Worm (Caenorhabditis elegans) whole organism, L4 larva: ENCODE measurements around the gene F41C6.6.
A peak's percentile ranks its signal among the peaks of the same experiment; 100 is the strongest.

Experiments
- F10B5.3 ChIP-seq: sonication (generic microtip); optimal IDR thresholded peaks from 2 replicates; lab custom pipeline; 2016; ENCODE audit warnings: mild to moderate bottlenecking, missing genetic modification characterization, missing compliant biosample characterization
- F26F4.8 ChIP-seq: fragments of 200-800 bp; sonication (Bioruptor generic); conservative IDR thresholded peaks from 2 replicates; pipeline ENCODE4 v1.3.6; 2022; ENCODE audit warnings: missing genetic modification characterization, missing compliant biosample characterization
- T26A8.4 ChIP-seq: fragments of 200-800 bp; sonication (Bioruptor generic); IDR thresholded peaks from 2 replicates; pipeline ENCODE4 v1.3.6; 2022; ENCODE audit warnings: missing genetic modification characterization, missing compliant biosample characterization
- Y105C5A.15 ChIP-seq: fragments of 200-800 bp; sonication (Bioruptor generic); IDR thresholded peaks from 2 replicates; pipeline ENCODE4 v1.3.6; 2022; ENCODE audit warnings: missing genetic modification characterization, missing compliant biosample characterization
- Y48G9A.11 ChIP-seq: fragments of 200-800 bp; sonication (Bioruptor generic); IDR thresholded peaks from 2 replicates; pipeline ENCODE4 v1.3.6; 2022; ENCODE audit warnings: missing genetic modification reagents, missing genetic modification characterization, missing compliant biosample characterization
- Y5F2A.4 ChIP-seq: fragments of 200-800 bp; sonication (Bioruptor generic); optimal IDR thresholded peaks from 2 replicates; lab custom pipeline; 2018; ENCODE audit warnings: mild to moderate bottlenecking, missing genetic modification characterization, missing compliant biosample characterization
- ZK337.2 ChIP-seq: fragments of 200-800 bp; sonication (Bioruptor generic); IDR thresholded peaks from 2 replicates; pipeline ENCODE4 v1.3.6; 2022; ENCODE audit warnings: missing genetic modification reagents, missing genetic modification characterization, missing compliant biosample characterization
- aha-1 ChIP-seq: fragments of 150-350 bp; peaks from one replicate; lab custom pipeline; 2014; ENCODE audit warnings: missing biosample characterization, missing genetic modification characterization
- arid-1 ChIP-seq: fragments of 200-800 bp; sonication (Bioruptor generic); conservative IDR thresholded peaks from 2 replicates; pipeline ENCODE4 v1.3.6; 2022; ENCODE audit warnings: missing genetic modification reagents, missing genetic modification characterization, missing compliant biosample characterization
- attf-4 ChIP-seq: sonication (generic microtip); optimal IDR thresholded peaks from 3 replicates; lab custom pipeline; 2017; ENCODE audit warnings: missing biosample characterization, missing genetic modification characterization
- ceh-62 ChIP-seq: sonication (generic microtip); optimal IDR thresholded peaks from 2 replicates; lab custom pipeline; 2017; ENCODE audit warnings: missing biosample characterization, missing genetic modification characterization
- cey-2 ChIP-seq: sonication (generic microtip); optimal IDR thresholded peaks from 3 replicates; lab custom pipeline; 2017; ENCODE audit warnings: missing genetic modification characterization, mild to moderate bottlenecking, missing compliant biosample characterization, antibody characterized with exemption, borderline replicate concordance; ENCODE audit not compliant: insufficient read depth
- ctbp-1 ChIP-seq: fragments of 200-800 bp; sonication (Bioruptor generic); IDR thresholded peaks from 2 replicates; pipeline ENCODE4 v1.3.6; 2022; ENCODE audit warnings: missing genetic modification reagents, missing genetic modification characterization, missing compliant biosample characterization
- daf-19 ChIP-seq: fragments of 200-800 bp; sonication (Bioruptor generic); conservative IDR thresholded peaks from 2 replicates; pipeline ENCODE4 v1.3.6; 2022; ENCODE audit warnings: missing genetic modification characterization, missing compliant biosample characterization
- daf-8 ChIP-seq: fragments of 200-800 bp; sonication (Bioruptor generic); IDR thresholded peaks from 2 replicates; pipeline ENCODE4 v1.3.6; 2022; ENCODE audit warnings: missing genetic modification characterization, missing compliant biosample characterization
- dmd-6 ChIP-seq: fragments of 200-800 bp; sonication (Bioruptor generic); IDR thresholded peaks from 2 replicates; pipeline ENCODE4 v1.3.6; 2022; ENCODE audit warnings: missing genetic modification reagents, missing genetic modification characterization, missing compliant biosample characterization
- dmd-8 ChIP-seq: fragments of 200-800 bp; sonication (Bioruptor generic); IDR thresholded peaks from 2 replicates; pipeline ENCODE4 v1.3.6; 2022; ENCODE audit warnings: missing genetic modification characterization, missing compliant biosample characterization
- dmd-9 ChIP-seq: fragments of 200-800 bp; sonication (Bioruptor generic); IDR thresholded peaks from 2 replicates; pipeline ENCODE4 v1.3.6; 2022; ENCODE audit warnings: missing genetic modification reagents, missing genetic modification characterization, missing compliant biosample characterization
- egl-27 ChIP-seq: sonication (generic microtip); optimal IDR thresholded peaks from 3 replicates; lab custom pipeline; 2017; ENCODE audit warnings: missing biosample characterization, missing genetic modification reagents, missing genetic modification characterization
- egl-43 ChIP-seq: fragments of 200-800 bp; sonication (Bioruptor generic); IDR thresholded peaks from 2 replicates; pipeline ENCODE4 v1.3.6; 2022; ENCODE audit warnings: missing genetic modification reagents, missing genetic modification characterization, missing compliant biosample characterization
- hlh-11 ChIP-seq: fragments of 200-800 bp; sonication (Bioruptor generic); optimal IDR thresholded peaks from 2 replicates; lab custom pipeline; 2018; ENCODE audit warnings: mild to moderate bottlenecking, missing genetic modification characterization, missing compliant biosample characterization
- hmg-1.1 ChIP-seq: fragments of 200-800 bp; sonication (Bioruptor generic); IDR thresholded peaks from 2 replicates; pipeline ENCODE4 v1.3.6; 2022; ENCODE audit warnings: missing genetic modification reagents, missing genetic modification characterization, missing compliant biosample characterization
- jun-1 ChIP-seq: fragments of 150-350 bp; optimal IDR thresholded peaks from 2 replicates; lab custom pipeline; 2014; ENCODE audit warnings: missing biosample characterization, missing genetic modification reagents, missing genetic modification characterization
- lim-7 ChIP-seq: fragments of 200-800 bp; sonication (Bioruptor generic); IDR thresholded peaks from 2 replicates; pipeline ENCODE4 v1.3.6; 2022; ENCODE audit warnings: missing genetic modification characterization, missing compliant biosample characterization
- lin-13 ChIP-seq: fragments of 150-350 bp; optimal IDR thresholded peaks from 2 replicates; lab custom pipeline; 2014; ENCODE audit warnings: missing biosample characterization, missing genetic modification reagents, missing genetic modification characterization
- madf-5 ChIP-seq, 2 experiments: fragments of 200-800 bp; sonication (Bioruptor generic); IDR thresholded peaks; 2 replicates each; pipeline ENCODE4 v1.3.6; 2022; ENCODE audit warnings: missing compliant biosample characterization in 2 of 2, missing genetic modification characterization in 2 of 2
- madf-9 ChIP-seq: fragments of 200-800 bp; sonication (Bioruptor generic); conservative IDR thresholded peaks from 2 replicates; pipeline ENCODE4 v1.3.6; 2022; ENCODE audit warnings: missing genetic modification reagents, missing genetic modification characterization, missing compliant biosample characterization
- mdl-1 ChIP-seq, 2 experiments: fragments of 150-350 bp in 1 of 2; sonication (generic microtip) in 1 of 2; optimal IDR thresholded peaks; 2 replicates each; lab custom pipeline; 2014 to 2017; ENCODE audit warnings: missing biosample characterization in 2 of 2, missing genetic modification characterization in 2 of 2
- mdt-29 ChIP-seq: fragments of 200-800 bp; sonication (Bioruptor generic); IDR thresholded peaks from 2 replicates; pipeline ENCODE4 v1.3.6; 2022; ENCODE audit warnings: missing genetic modification reagents, missing genetic modification characterization, missing compliant biosample characterization
- mep-1 ChIP-seq: fragments of 150-350 bp; sonication (generic microtip); optimal IDR thresholded peaks from 3 replicates; lab custom pipeline; 2014; ENCODE audit warnings: missing biosample characterization, missing genetic modification characterization
- mes-2 ChIP-seq: sonication (generic microtip); optimal IDR thresholded peaks from 2 replicates; lab custom pipeline; 2016; ENCODE audit warnings: missing genotype, mild to moderate bottlenecking, missing genetic modification characterization, missing compliant biosample characterization; ENCODE audit not compliant: poor library complexity, severe bottlenecking
- mxl-3 ChIP-seq: fragments of 200-800 bp; sonication (Bioruptor generic); optimal IDR thresholded peaks from 2 replicates; lab custom pipeline; 2018; ENCODE audit warnings: mild to moderate bottlenecking, missing genetic modification characterization, missing compliant biosample characterization
- nhr-102 ChIP-seq: sonication (generic microtip); optimal IDR thresholded peaks from 2 replicates; lab custom pipeline; 2016; ENCODE audit warnings: mild to moderate bottlenecking, missing genetic modification characterization, moderate library complexity, missing compliant biosample characterization
- nhr-111 ChIP-seq: fragments of 200-800 bp; sonication (Bioruptor generic); optimal IDR thresholded peaks from 2 replicates; lab custom pipeline; 2018; ENCODE audit warnings: mild to moderate bottlenecking, missing genetic modification characterization, missing compliant biosample characterization
- nhr-28 ChIP-seq: fragments of 150-350 bp; optimal IDR thresholded peaks from 2 replicates; lab custom pipeline; 2014; ENCODE audit warnings: missing biosample characterization, missing genetic modification characterization
- nhr-41 ChIP-seq: fragments of 200-800 bp; sonication (Bioruptor generic); IDR thresholded peaks from 2 replicates; pipeline ENCODE4 v1.3.6; 2022; ENCODE audit warnings: missing genetic modification reagents, missing genetic modification characterization, missing compliant biosample characterization
- nhr-48 ChIP-seq: sonication (generic microtip); optimal IDR thresholded peaks from 2 replicates; lab custom pipeline; 2016; ENCODE audit warnings: mild to moderate bottlenecking, missing genetic modification characterization, missing compliant biosample characterization
- nhr-76 ChIP-seq: fragments of 150-350 bp; optimal IDR thresholded peaks from 2 replicates; lab custom pipeline; 2014; ENCODE audit warnings: missing biosample characterization, missing genetic modification characterization
- pqm-1 ChIP-seq: sonication (generic microtip); optimal IDR thresholded peaks from 2 replicates; lab custom pipeline; 2017; ENCODE audit warnings: missing biosample characterization, missing genetic modification characterization
- rbr-2 ChIP-seq: sonication (generic microtip); optimal IDR thresholded peaks from 2 replicates; lab custom pipeline; 2016; ENCODE audit warnings: missing genotype, missing genetic modification characterization, missing compliant biosample characterization
- saeg-2 ChIP-seq: fragments of 200-800 bp; sonication (Bioruptor generic); IDR thresholded peaks from 2 replicates; pipeline ENCODE4 v1.3.6; 2022; ENCODE audit warnings: missing genetic modification reagents, missing genetic modification characterization, missing compliant biosample characterization
- skn-1 ChIP-seq: fragments of 150-350 bp; optimal IDR thresholded peaks from 2 replicates; lab custom pipeline; 2014; ENCODE audit warnings: missing biosample characterization, missing genetic modification characterization
- spr-3 ChIP-seq: fragments of 200-800 bp; sonication (Bioruptor generic); optimal IDR thresholded peaks from 2 replicates; lab custom pipeline; 2018; ENCODE audit warnings: mild to moderate bottlenecking, missing genetic modification characterization, missing compliant biosample characterization
- tra-1 ChIP-seq: fragments of 200-800 bp; sonication (Bioruptor generic); IDR thresholded peaks from 2 replicates; pipeline ENCODE4 v1.3.6; 2022; ENCODE audit warnings: missing genetic modification reagents, missing genetic modification characterization, missing compliant biosample characterization
- unc-130 ChIP-seq: sonication (generic microtip); optimal IDR thresholded peaks from 2 replicates; lab custom pipeline; 2016; ENCODE audit warnings: missing genetic modification reagents, missing genetic modification characterization, missing compliant biosample characterization
- unc-62 ChIP-seq, 3 experiments: fragments of 150-350 bp in 1 of 3; sonication (generic microtip); optimal IDR thresholded peaks in 2 of 3; peaks in 1 of 3; 1 replicate in 1 of 3; 2 replicates in 2 of 3; lab custom pipeline; 2014 to 2017; ENCODE audit warnings: missing biosample characterization in 3 of 3, missing genetic modification characterization in 3 of 3, missing genetic modification reagents in 3 of 3, missing genotype in 1 of 3
- vab-7 ChIP-seq: fragments of 200-800 bp; sonication (Bioruptor generic); IDR thresholded peaks from 2 replicates; pipeline ENCODE4 v1.3.6; 2022; ENCODE audit warnings: missing genetic modification reagents, missing genetic modification characterization, missing compliant biosample characterization
- zfp-3 ChIP-seq: fragments of 200-800 bp; sonication (Bioruptor generic); conservative IDR thresholded peaks from 2 replicates; pipeline ENCODE4 v1.3.6; 2022; ENCODE audit warnings: missing genetic modification reagents, missing genetic modification characterization, missing compliant biosample characterization
- zip-11 ChIP-seq: fragments of 200-800 bp; sonication (Bioruptor generic); IDR thresholded peaks from 2 replicates; pipeline ENCODE4 v1.3.6; 2022; ENCODE audit warnings: missing genetic modification characterization, missing compliant biosample characterization
- ztf-7 ChIP-seq: fragments of 150-350 bp; optimal IDR thresholded peaks from 2 replicates; lab custom pipeline; 2014; ENCODE audit warnings: missing biosample characterization, missing genetic modification characterization

F41C6.6 gene

DNA sequence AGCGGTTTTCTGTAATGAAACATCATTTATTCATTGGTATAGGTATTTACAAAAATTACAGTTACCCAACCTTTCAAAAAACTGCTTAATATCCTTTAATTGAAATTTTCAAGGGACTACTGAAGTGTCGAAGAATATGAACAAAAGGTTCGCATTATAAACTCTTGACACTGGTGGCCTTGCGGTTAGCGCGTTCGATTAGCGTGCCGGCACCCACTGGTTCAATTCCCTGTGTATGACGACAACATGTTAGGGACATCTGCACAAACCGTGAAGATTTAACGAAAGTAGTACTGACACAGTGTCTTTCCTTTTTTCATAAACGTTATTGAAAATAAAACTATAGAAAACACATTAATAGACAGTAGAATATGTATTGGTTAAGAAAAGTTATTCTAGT is 14.0 kb downstream of the F41C6.6 start (continued):
- peak; percentile 68 for TF ChIP-seq hlh-11
- peak; percentile 77 for TF ChIP-seq Y5F2A.4 (GFP tag; lab: Kevin White, UChicago)
- TF ChIP-seq hmg-1.1: peak; percentile 76
- TF ChIP-seq egl-43 (GFP tag; lab: Robert Waterston, UW): peak; percentile 96
- peak in 1 of 2 experiments; percentile 14 for TF ChIP-seq mdl-1 (tag; optimal IDR thresholded peaks at IDR 0.05; lab: Kevin White, UChicago)
- peak; percentile 90 for TF ChIP-seq nhr-41 (GFP tag; lab: Robert Waterston, UW)
- TF ChIP-seq ceh-62 (tag; lab: Kevin White, UChicago): no peak
- TF ChIP-seq cey-2 (tag; lab: Kevin White, UChicago): no peak
- TF ChIP-seq dmd-9: peak; percentile 69; the same call in 1 of the 2 replicates
- TF ChIP-seq mdt-29 (GFP tag; lab: Robert Waterston, UW): peak; percentile 60; the same call in 1 of the 2 replicates
- TF ChIP-seq spr-3 (GFP tag; lab: Kevin White, UChicago): peak; percentile 67
- no peak for TF ChIP-seq ztf-7
- TF ChIP-seq mxl-3 (GFP tag; lab: Kevin White, UChicago): peak; percentile 69
- TF ChIP-seq madf-5 (GFP tag; IDR thresholded peaks at IDR 0.05; lab: Robert Waterston, UW): peak; percentile 84 to 88; a peak in 3 of 4 replicates
- peak; percentile 92 for TF ChIP-seq lim-7 (GFP tag; lab: Robert Waterston, UW)
- TF ChIP-seq zfp-3 (GFP tag; lab: Robert Waterston, UW): peak; percentile 25; the same call in 1 of the 2 replicates
- 0 out of 2 replicates have a peak, but pooled peaks have one; percentile 33 for TF ChIP-seq daf-8 (GFP tag; lab: Robert Waterston, UW)
- TF ChIP-seq attf-4: no peak
- no peak for TF ChIP-seq mep-1 (tag; lab: Kevin White, UChicago)
- peak; percentile 73 for TF ChIP-seq rbr-2 (tag; lab: Kevin White, UChicago)
- TF ChIP-seq Y105C5A.15 (GFP tag; lab: Robert Waterston, UW): peak; percentile 73; the same call in 1 of the 2 replicates
- peak; percentile 88 for TF ChIP-seq nhr-111 (GFP tag; lab: Kevin White, UChicago)
- peak; percentile 61 for TF ChIP-seq nhr-48 (tag; lab: Kevin White, UChicago)
- peak in 1 of 2 experiments; percentile 53 for TF ChIP-seq unc-62 (GFP tag; optimal IDR thresholded peaks at IDR 0.05 in 1 of 2; lab: Kevin White, UChicago)
- TF ChIP-seq unc-62 (tag; optimal IDR thresholded peaks at IDR 0.05; lab: Kevin White, UChicago): no peak
- TF ChIP-seq skn-1 (tag; lab: Kevin White, UChicago): no peak
- TF ChIP-seq F10B5.3: peak; percentile 73
- peak; percentile 73 for TF ChIP-seq Y48G9A.11 (GFP tag; lab: Robert Waterston, UW)
- TF ChIP-seq F26F4.8 (GFP tag; lab: Robert Waterston, UW): peak; percentile 85
- no peak for TF ChIP-seq nhr-76 (tag; lab: Kevin White, UChicago)
- TF ChIP-seq arid-1 (GFP tag; lab: Robert Waterston, UW): peak; percentile 91
- peak; percentile 66 for TF ChIP-seq nhr-102 (tag; lab: Kevin White, UChicago)
- peak; percentile 81 for TF ChIP-seq ctbp-1 (GFP tag; lab: Robert Waterston, UW)
- TF ChIP-seq pqm-1 (tag; lab: Kevin White, UChicago): no peak
- peak; percentile 72 for TF ChIP-seq tra-1 (GFP tag; lab: Robert Waterston, UW)
- peak; percentile 68 for TF ChIP-seq dmd-6 (GFP tag; lab: Robert Waterston, UW)
- peak; percentile 20 for TF ChIP-seq nhr-28 (tag; lab: Kevin White, UChicago)
- TF ChIP-seq lin-13 (GFP tag; lab: Kevin White, UChicago): peak; percentile 73
- TF ChIP-seq egl-27 (tag; lab: Kevin White, UChicago): no peak
- peak; percentile 94 for TF ChIP-seq dmd-8 (GFP tag; lab: Robert Waterston, UW)
- peak; percentile 36; the same call in 1 of the 2 replicates for TF ChIP-seq saeg-2 (GFP tag; lab: Robert Waterston, UW)
- peak; percentile 77; the same call in 1 of the 2 replicates for TF ChIP-seq zip-11 (GFP tag; lab: Robert Waterston, UW)
- TF ChIP-seq T26A8.4 (GFP tag; lab: Robert Waterston, UW): peak; percentile 85
- TF ChIP-seq jun-1 (tag; lab: Kevin White, UChicago): no peak
- TF ChIP-seq madf-9 (GFP tag; lab: Robert Waterston, UW): peak; percentile 90
- TF ChIP-seq mes-2 (tag; lab: Kevin White, UChicago): peak; percentile 85
- peak; percentile 89 for TF ChIP-seq daf-19
- no peak for TF ChIP-seq unc-130 (GFP tag; lab: Kevin White, UChicago)
- TF ChIP-seq aha-1 (tag; lab: Kevin White, UChicago): peak; percentile 99
- TF ChIP-seq ZK337.2 (GFP tag; lab: Robert Waterston, UW): 0 out of 2 replicates have a peak, but pooled peaks have one; percentile 4
- peak; percentile 92 for TF ChIP-seq vab-7 (GFP tag; lab: Robert Waterston, UW)
